Fruit fly (Drosophila melanogaster) Kc167 (cell line): Measurements from ENCODE around the gene Nxf3.

Source experiments
- insv ChIP-seq: fragments of >200 bp; optimal IDR thresholded peaks from 3 replicates; lab custom pipeline; 2018; ENCODE audit warnings: missing external identifiers
- ttk ChIP-seq: sonication (Bioruptor generic); optimal IDR thresholded peaks from 2 replicates; lab custom pipeline; 2017; ENCODE audit warnings: missing external identifiers

dm6 chr3L:13982516-13982915 is 17.5 kb downstream of the Nxf3 start:
- TF ChIP-seq insv (lab: Kevin White, UChicago) (no peak), ttk (lab: Kevin White, UChicago) (no peak)
